Fruit fly (Drosophila melanogaster): ENCODE data around the gene Ssdp.

Gene Ssdp

DNA sequence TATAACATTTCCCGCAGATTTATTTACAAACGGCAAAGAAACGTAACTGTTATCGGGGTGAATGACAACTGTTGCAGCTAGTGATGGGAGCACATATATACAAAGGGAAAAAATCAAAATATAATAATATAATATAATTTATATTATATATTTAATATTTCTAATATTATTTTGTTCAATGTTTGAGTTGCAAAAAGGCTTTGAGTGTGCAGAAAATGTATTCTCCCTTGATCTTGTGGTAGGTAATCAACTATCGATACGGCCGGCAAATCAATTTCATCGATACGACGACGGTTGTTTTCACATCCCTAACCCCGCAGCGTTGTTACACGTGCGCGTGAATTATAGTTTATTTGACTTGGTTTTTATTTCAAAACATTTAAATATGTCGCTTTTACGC is 24.0 kb upstream of the Ssdp start, which contains the start of the genes mTerf5 and Non3 (continued):
- no peak for TF ChIP-seq GATAe (GFP tag; conservative IDR thresholded peaks at IDR 0.05)
- no peak for TF ChIP-seq Tbp (GFP tag; optimal IDR thresholded peaks at IDR 0.05)
- TF ChIP-seq Adf1 (GFP tag; IDR thresholded peaks at IDR 0.05): peak; percentile 17; the same call in 1 of the 2 replicates
- no peak for TF ChIP-seq Eip74EF (GFP tag; optimal IDR thresholded peaks at IDR 0.05)
- peak; percentile 94 for TF ChIP-seq Scr (GFP tag; IDR thresholded peaks at IDR 0.05; ENCODE audit: partially characterized antibody)
- peak; percentile 64 for TF ChIP-seq Sox102F (GFP tag; optimal IDR thresholded peaks at IDR 0.05)
- no peak for TF ChIP-seq Kr (GFP tag; optimal IDR thresholded peaks at IDR 0.05)
- TF ChIP-seq pum (GFP tag; optimal IDR thresholded peaks at IDR 0.05): peak; percentile 10
- TF ChIP-seq sc (optimal IDR thresholded peaks at IDR 0.05): no peak
- TF ChIP-seq sc (GFP tag; optimal IDR thresholded peaks at IDR 0.05): peak; percentile 34
- TF ChIP-seq nom (GFP tag; optimal IDR thresholded peaks at IDR 0.05): peak; percentile 27
- peak; percentile 67 for TF ChIP-seq zen (tag; optimal IDR thresholded peaks at IDR 0.05)
- TF ChIP-seq phol (tag; optimal IDR thresholded peaks at IDR 0.05): peak; percentile 68
- TF ChIP-seq CG4854 (GFP tag; optimal IDR thresholded peaks at IDR 0.05): no peak
- peak; percentile 42 for TF ChIP-seq CG4820 (GFP tag; optimal IDR thresholded peaks at IDR 0.05)
- TF ChIP-seq bsh (GFP tag; optimal IDR thresholded peaks at IDR 0.05): peak in 1 of 2 experiments; percentile 69
- TF ChIP-seq pan (optimal IDR thresholded peaks at IDR 0.05): no peak
- peak in 1 of 2 experiments; percentile 60 for TF ChIP-seq pan (GFP tag; optimal IDR thresholded peaks at IDR 0.05 in 1 of 2, IDR thresholded peaks at IDR 0.05 in 1 of 2)
- TF ChIP-seq salm (tag; optimal IDR thresholded peaks at IDR 0.05): no peak
- peak; percentile 21 for TF ChIP-seq CG11723 (GFP tag; optimal IDR thresholded peaks at IDR 0.05)
- no peak for TF ChIP-seq Atf3 (GFP tag; optimal IDR thresholded peaks at IDR 0.05)
- no peak for TF ChIP-seq pita (GFP tag; optimal IDR thresholded peaks at IDR 0.05)
- TF ChIP-seq Lhr (GFP tag; optimal IDR thresholded peaks at IDR 0.05): peak; percentile 15
- peak; percentile 86 for TF ChIP-seq vnd (GFP tag; IDR thresholded peaks at IDR 0.05; ENCODE audit: partially characterized antibody)
- TF ChIP-seq CG8388 (GFP tag; optimal IDR thresholded peaks at IDR 0.05): peak; percentile 61
- no peak for TF ChIP-seq CG12744 (GFP tag; optimal IDR thresholded peaks at IDR 0.05)
- TF ChIP-seq gro (GFP tag; optimal IDR thresholded peaks at IDR 0.05): no peak
- TF ChIP-seq lmd (GFP tag; IDR thresholded peaks at IDR 0.05): peak; percentile 37; the same call in 1 of the 2 replicates
- no peak for TF ChIP-seq NC2β (GFP tag; optimal IDR thresholded peaks at IDR 0.05)
- TF ChIP-seq shn (GFP tag; optimal IDR thresholded peaks at IDR 0.05): peak; percentile 18
- TF ChIP-seq tin (GFP tag; optimal IDR thresholded peaks at IDR 0.05): peak; percentile 51
- no peak for TF ChIP-seq chm (GFP tag; IDR thresholded peaks at IDR 0.05)
- peak; percentile 81 for TF ChIP-seq ewg (GFP tag; optimal IDR thresholded peaks at IDR 0.05)
- TF ChIP-seq pzg (GFP tag; optimal IDR thresholded peaks at IDR 0.05): peak; percentile 51
- peak; percentile 43 for TF ChIP-seq D19A (tag; optimal IDR thresholded peaks at IDR 0.05)
- TF ChIP-seq Myb (GFP tag; optimal IDR thresholded peaks at IDR 0.05): peak; percentile 18
- TF ChIP-seq CG31224 (GFP tag; IDR thresholded peaks at IDR 0.05): no peak
- no peak for TF ChIP-seq sens-2 (GFP tag; IDR thresholded peaks at IDR 0.05)
- TF ChIP-seq Atf-2 (GFP tag; optimal IDR thresholded peaks at IDR 0.05): no peak
- peak; percentile 61 for TF ChIP-seq CG32767 (GFP tag; IDR thresholded peaks at IDR 0.05)
- no peak for TF ChIP-seq Usf (GFP tag; optimal IDR thresholded peaks at IDR 0.05)
- no peak for TF ChIP-seq luna (GFP tag; optimal IDR thresholded peaks at IDR 0.05)
- no peak for TF ChIP-seq CG6175 (GFP tag; IDR thresholded peaks at IDR 0.05)
- peak; percentile 68 for TF ChIP-seq CG9817 (tag; optimal IDR thresholded peaks at IDR 0.05)
- no peak for TF ChIP-seq CG5180 (GFP tag; optimal IDR thresholded peaks at IDR 0.05)
- peak; percentile 76 for TF ChIP-seq CG17829 (tag; optimal IDR thresholded peaks at IDR 0.05)
- no peak for TF ChIP-seq CG8478 (optimal IDR thresholded peaks at IDR 0.05)
- no peak for TF ChIP-seq Rx (GFP tag; IDR thresholded peaks at IDR 0.05)
- TF ChIP-seq YL-1 (GFP tag; optimal IDR thresholded peaks at IDR 0.05): peak; percentile 50
- peak; percentile 69 for TF ChIP-seq CG11504 (tag; optimal IDR thresholded peaks at IDR 0.05)
- peak; percentile 63 for TF ChIP-seq CG15269 (tag; optimal IDR thresholded peaks at IDR 0.05)
- no peak for TF ChIP-seq ERR (GFP tag; optimal IDR thresholded peaks at IDR 0.05)

Data from whole organism, embryonic.